Worm (Caenorhabditis elegans): Measurements from ENCODE around the gene F52D10.4.

The F52D10.4 gene

ce11 chrX:11605766-11606490, 11.3 kb upstream of the F52D10.4 start (continued):
- TF ChIP-seq mml-1 (tag; optimal IDR thresholded peaks at IDR 0.05) = peak; percentile 43
- TF ChIP-seq ceh-28 (tag; optimal IDR thresholded peaks at IDR 0.05) = peak; percentile 78

- TF ChIP-seq nhr-23 (tag; optimal IDR thresholded peaks at IDR 0.05) = peak; percentile 4
- TF ChIP-seq sea-2 (GFP tag; optimal IDR thresholded peaks at IDR 0.05) = no peak
- TF ChIP-seq R02D3.7 (tag; optimal IDR thresholded peaks at IDR 0.05) = no peak
- no peak for TF ChIP-seq ama-1 (optimal IDR thresholded peaks at IDR 0.05)
- TF ChIP-seq mdl-1 (tag; optimal IDR thresholded peaks at IDR 0.05) = no peak
- peak; percentile 38 for TF ChIP-seq nhr-25 (tag; optimal IDR thresholded peaks at IDR 0.05)
- peak; percentile 38 for TF ChIP-seq elt-1 (tag; optimal IDR thresholded peaks at IDR 0.05)
- TF ChIP-seq skn-1 (tag; optimal IDR thresholded peaks at IDR 0.05) = no peak
Measured at ce11 chrX:11606815-11607499, 10.3 kb upstream of the F52D10.4 start.

ce11 chrX:11607500-11607823, 9.8 kb upstream of the F52D10.4 start:
- TF ChIP-seq nfya-1 (tag; optimal IDR thresholded peaks at IDR 0.05; ENCODE audit: insufficient read depth) (no peak), eor-1 (tag; optimal IDR thresholded peaks at IDR 0.05) (no peak)

- no peak for TF ChIP-seq nhr-23 (tag; optimal IDR thresholded peaks at IDR 0.05)
- TF ChIP-seq ztf-4 (tag; optimal IDR thresholded peaks at IDR 0.05) = no peak
- peak; percentile 51 for TF ChIP-seq elt-2 (tag; optimal IDR thresholded peaks at IDR 0.05)
- TF ChIP-seq nhr-25 (tag; optimal IDR thresholded peaks at IDR 0.05) = peak; percentile 32
- TF ChIP-seq snpc-4 (tag; optimal IDR thresholded peaks at IDR 0.05) = no peak
- no peak for TF ChIP-seq tbx-2 (tag; optimal IDR thresholded peaks at IDR 0.05)
- peak; percentile 86 for TF ChIP-seq elt-1 (tag; optimal IDR thresholded peaks at IDR 0.05)
Measured at ce11 chrX:11608110-11608759, 9.0 kb upstream of the F52D10.4 start.

- no peak for TF ChIP-seq tbx-2 (tag; optimal IDR thresholded peaks at IDR 0.05)
- TF ChIP-seq nhr-11 (tag; optimal IDR thresholded peaks at IDR 0.05) = no peak
- no peak for TF ChIP-seq nhr-28 (tag; optimal IDR thresholded peaks at IDR 0.05)
- no peak for TF ChIP-seq ceh-28 (tag; optimal IDR thresholded peaks at IDR 0.05)
- TF ChIP-seq jun-1 (tag; optimal IDR thresholded peaks at IDR 0.05) = no peak
- no peak for TF ChIP-seq fkh-10 (GFP tag; optimal IDR thresholded peaks at IDR 0.05)
- TF ChIP-seq unc-62 (GFP tag; optimal IDR thresholded peaks at IDR 0.05) = no peak
- no peak for TF ChIP-seq ZK546.5 (tag; optimal IDR thresholded peaks at IDR 0.05)
- no peak for TF ChIP-seq unc-39 (tag; optimal IDR thresholded peaks at IDR 0.05)
- TF ChIP-seq elt-1 (tag; optimal IDR thresholded peaks at IDR 0.05) = no peak
- no peak for TF ChIP-seq ztf-11 (tag; optimal IDR thresholded peaks at IDR 0.05)
- no peak for TF ChIP-seq nhr-76 (tag; optimal IDR thresholded peaks at IDR 0.05)
Measured at ce11 chrX:11621997-11622396, 4.7 kb downstream of the F52D10.4 start, which contains the start of gene sto-3. sto-3 (minus strand) TSS chrX:11622097.

ce11 chrX:11623442-11623841, 6.2 kb downstream of the F52D10.4 start:
- TF ChIP-seq fkh-10 (GFP tag; optimal IDR thresholded peaks at IDR 0.05) = no peak
- peak; percentile 42 for TF ChIP-seq snpc-4 (tag; optimal IDR thresholded peaks at IDR 0.05)

ce11 chrX:11624621-11625020, 7.4 kb downstream of the F52D10.4 start:
- no peak for TF ChIP-seq nhr-28 (tag; optimal IDR thresholded peaks at IDR 0.05)

- TF ChIP-seq egl-27 (tag; optimal IDR thresholded peaks at IDR 0.05) (no peak), nfya-1 (tag; optimal IDR thresholded peaks at IDR 0.05; ENCODE audit: insufficient read depth) (no peak), hmg-11 (tag; optimal IDR thresholded peaks at IDR 0.05) (no peak), nhr-28 (tag; optimal IDR thresholded peaks at IDR 0.05) (no peak), eor-1 (tag; optimal IDR thresholded peaks at IDR 0.05) (no peak), ceh-28 (tag; optimal IDR thresholded peaks at IDR 0.05) (no peak), elt-1 (tag; optimal IDR thresholded peaks at IDR 0.05) (no peak), snpc-4 (tag; optimal IDR thresholded peaks at IDR 0.05) (no peak), nhr-67 (tag; optimal IDR thresholded peaks at IDR 0.05) (no peak), aly-2 (tag; optimal IDR thresholded peaks at IDR 0.05) (no peak), tbx-2 (tag; optimal IDR thresholded peaks at IDR 0.05) (no peak), nhr-237 (tag; optimal IDR thresholded peaks at IDR 0.05) (no peak), mdl-1 (tag; optimal IDR thresholded peaks at IDR 0.05) (no peak), nhr-77 (tag; optimal IDR thresholded peaks at IDR 0.05) (no peak), ZK546.5 (tag; optimal IDR thresholded peaks at IDR 0.05) (no peak), ceh-82 (tag; optimal IDR thresholded peaks at IDR 0.05) (no peak), pha-4 (tag; optimal IDR thresholded peaks at IDR 0.05) (no peak), pqm-1 (tag; optimal IDR thresholded peaks at IDR 0.05) (no peak), fkh-2 (tag; optimal IDR thresholded peaks at IDR 0.05) (no peak), unc-62 (GFP tag; optimal IDR thresholded peaks at IDR 0.05) (no peak)
Measured at ce11 chrX:11627013-11627412, 9.7 kb downstream of the F52D10.4 start, which contains the start of gene twk-44. twk-44 (minus strand) TSS chrX:11627113.

All from whole organism, L3 larva.